Fruit fly (Drosophila melanogaster): ENCODE data around the gene Ptpa.

dm6 chr2L:3332514-3332913 lies 44.3 kb upstream of the Ptpa start, which contains the start of gene CG15408:
- no peak for TF ChIP-seq gsb (GFP tag; IDR thresholded peaks at IDR 0.05)
- no peak for TF ChIP-seq CG12744 (GFP tag; optimal IDR thresholded peaks at IDR 0.05)
- TF ChIP-seq zfh2 (GFP tag; optimal IDR thresholded peaks at IDR 0.05) = no peak
- TF ChIP-seq Mad (GFP tag; optimal IDR thresholded peaks at IDR 0.05) = no peak
- TF ChIP-seq CG10462 (GFP tag; optimal IDR thresholded peaks at IDR 0.05) = no peak
- no peak for TF ChIP-seq CG1024 (GFP tag; IDR thresholded peaks at IDR 0.05)
- no peak for TF ChIP-seq phol (tag; optimal IDR thresholded peaks at IDR 0.05)
- TF ChIP-seq HLH54F (GFP tag; optimal IDR thresholded peaks at IDR 0.05) = no peak
- TF ChIP-seq Spps (tag; optimal IDR thresholded peaks at IDR 0.05) = no peak
- no peak for TF ChIP-seq NC2α (GFP tag; optimal IDR thresholded peaks at IDR 0.05)
- no peak for TF ChIP-seq CG12236 (GFP tag; optimal IDR thresholded peaks at IDR 0.05)
- TF ChIP-seq wek (GFP tag; optimal IDR thresholded peaks at IDR 0.05) = no peak
- no peak for TF ChIP-seq CG7928 (GFP tag; optimal IDR thresholded peaks at IDR 0.05)
